Worm (Caenorhabditis elegans) whole organism, young adult: Measurements from ENCODE around the gene best-23.

Source experiments
- B0019.2 ChIP-seq: fragments of 200-800 bp; sonication (Bioruptor generic); conservative IDR thresholded peaks from 2 replicates; pipeline ENCODE4 v1.3.6; 2022; ENCODE audit warnings: missing genetic modification reagents, missing genetic modification characterization, missing compliant biosample characterization
- B0336.3 ChIP-seq: fragments of 200-800 bp; sonication (Bioruptor generic); IDR thresholded peaks from 2 replicates; pipeline ENCODE4 v1.3.6; 2022; ENCODE audit warnings: missing genetic modification characterization, missing compliant biosample characterization
- F10E7.11 ChIP-seq: sonication (generic microtip); optimal IDR thresholded peaks from 2 replicates; lab custom pipeline; 2017; ENCODE audit warnings: mild to moderate bottlenecking, missing genetic modification characterization, moderate library complexity, missing compliant biosample characterization
- F22D6.2 ChIP-seq: sonication (generic microtip); optimal IDR thresholded peaks from 2 replicates; lab custom pipeline; 2016; ENCODE audit warnings: mild to moderate bottlenecking, missing genetic modification characterization, missing compliant biosample characterization
- F23B12.7 ChIP-seq: sonication (generic microtip); optimal IDR thresholded peaks from 2 replicates; lab custom pipeline; 2017; ENCODE audit warnings: missing genetic modification characterization, mild to moderate bottlenecking, missing compliant biosample characterization, antibody characterized with exemption, moderate library complexity; ENCODE audit not compliant: insufficient read depth
- F52B5.7 ChIP-seq: sonication (generic microtip); optimal IDR thresholded peaks from 2 replicates; lab custom pipeline; 2016; ENCODE audit warnings: mild to moderate bottlenecking, missing genetic modification characterization, missing compliant biosample characterization
- F57A8.1 ChIP-seq: fragments of 200-800 bp; sonication (Bioruptor generic); optimal IDR thresholded peaks from 2 replicates; lab custom pipeline; 2018; ENCODE audit warnings: mild to moderate bottlenecking, missing genetic modification characterization, moderate library complexity, missing compliant biosample characterization
- T07F8.4 ChIP-seq: sonication (generic microtip); optimal IDR thresholded peaks from 2 replicates; lab custom pipeline; 2016; ENCODE audit warnings: mild to moderate bottlenecking, missing genetic modification characterization, moderate library complexity, missing compliant biosample characterization
- Y53G8AR.9 ChIP-seq: fragments of 200-800 bp; sonication (Bioruptor generic); conservative IDR thresholded peaks from 2 replicates; pipeline ENCODE4 v1.3.6; 2022; ENCODE audit warnings: missing genetic modification reagents, missing genetic modification characterization, missing compliant biosample characterization
- Y56A3A.18 ChIP-seq: fragments of 200-800 bp; sonication (Bioruptor generic); IDR thresholded peaks from 2 replicates; pipeline ENCODE4 v1.3.6; 2022; ENCODE audit warnings: missing genetic modification reagents, missing genetic modification characterization, missing compliant biosample characterization
- Y79H2A.3 ChIP-seq: fragments of 200-800 bp; sonication (Bioruptor generic); conservative IDR thresholded peaks from 2 replicates; pipeline ENCODE4 v1.3.6; 2022; ENCODE audit warnings: missing genetic modification reagents, missing genetic modification characterization, missing compliant biosample characterization
- Y95B8A.8 ChIP-seq: fragments of 200-800 bp; sonication (Bioruptor generic); IDR thresholded peaks from 2 replicates; pipeline ENCODE4 v1.3.6; 2022; ENCODE audit warnings: missing genetic modification reagents, missing genetic modification characterization, missing compliant biosample characterization
- aptf-3 ChIP-seq: fragments of 200-800 bp; sonication (Bioruptor generic); IDR thresholded peaks from 2 replicates; pipeline ENCODE4 v1.3.6; 2022; ENCODE audit warnings: missing genetic modification characterization, missing compliant biosample characterization
- attf-3 ChIP-seq: fragments of 200-800 bp; sonication (Bioruptor generic); conservative IDR thresholded peaks from 2 replicates; pipeline ENCODE4 v1.3.6; 2022; ENCODE audit warnings: missing genetic modification reagents, missing genetic modification characterization, missing compliant biosample characterization
- cebp-1 ChIP-seq, 2 experiments: fragments of 200-800 bp in 1 of 2; sonication (Bioruptor generic) in 1 of 2; sonication (generic microtip) in 1 of 2; IDR thresholded peaks in 1 of 2; optimal IDR thresholded peaks in 1 of 2; 2 replicates each; pipeline versions ENCODE4 v1.3.6 to Lab custom; 2017 to 2022; ENCODE audit warnings: missing compliant biosample characterization in 2 of 2, missing genetic modification characterization in 2 of 2, mild to moderate bottlenecking in 1 of 2, missing genetic modification reagents in 1 of 2, moderate library complexity in 1 of 2
- ceh-100 ChIP-seq: fragments of 200-800 bp; sonication (Bioruptor generic); IDR thresholded peaks from 2 replicates; pipeline ENCODE4 v1.3.6; 2022; ENCODE audit warnings: missing genetic modification reagents, missing genetic modification characterization, missing compliant biosample characterization
- ceh-27 ChIP-seq: fragments of 200-800 bp; sonication (Bioruptor generic); optimal IDR thresholded peaks from 2 replicates; lab custom pipeline; 2018; ENCODE audit warnings: mild to moderate bottlenecking, missing genetic modification characterization, moderate library complexity, missing compliant biosample characterization
- dpff-1 ChIP-seq: sonication (generic microtip); optimal IDR thresholded peaks from 2 replicates; lab custom pipeline; 2017; ENCODE audit warnings: mild to moderate bottlenecking, missing genetic modification characterization, missing compliant biosample characterization
- dpl-1 ChIP-seq: fragments of 150-350 bp; optimal IDR thresholded peaks from 2 replicates; lab custom pipeline; 2014; ENCODE audit warnings: missing biosample characterization, missing genetic modification reagents, missing genetic modification characterization
- efl-1 ChIP-seq: fragments of 150-350 bp; optimal IDR thresholded peaks from 2 replicates; lab custom pipeline; 2014; ENCODE audit warnings: missing biosample characterization, missing genetic modification reagents, missing genetic modification characterization
- him-1 ChIP-seq: sonication (generic microtip); optimal IDR thresholded peaks from 2 replicates; lab custom pipeline; 2016; ENCODE audit warnings: missing genotype, missing genetic modification reagents, missing genetic modification characterization, missing compliant biosample characterization
- hmg-1.2 ChIP-seq: fragments of 200-800 bp; sonication (Bioruptor generic); IDR thresholded peaks from 2 replicates; pipeline ENCODE4 v1.3.6; 2022; ENCODE audit warnings: missing genetic modification reagents, missing genetic modification characterization, missing compliant biosample characterization
- lag-1 ChIP-seq: fragments of 200-800 bp; sonication (Bioruptor generic); IDR thresholded peaks from 2 replicates; pipeline ENCODE4 v1.3.6; 2022; ENCODE audit warnings: missing genetic modification reagents, missing genetic modification characterization, missing compliant biosample characterization
- madf-3 ChIP-seq: fragments of 200-800 bp; sonication (Bioruptor generic); IDR thresholded peaks from 2 replicates; pipeline ENCODE4 v1.3.6; 2022; ENCODE audit warnings: missing genetic modification reagents, missing genetic modification characterization, missing compliant biosample characterization
- madf-6 ChIP-seq: fragments of 200-800 bp; sonication (Bioruptor generic); IDR thresholded peaks from 2 replicates; pipeline ENCODE4 v1.3.6; 2022; ENCODE audit warnings: missing genetic modification reagents, missing genetic modification characterization, missing compliant biosample characterization
- mcd-1 ChIP-seq: fragments of 200-800 bp; sonication (Bioruptor generic); IDR thresholded peaks from 2 replicates; pipeline ENCODE4 v1.3.6; 2022; ENCODE audit warnings: missing genetic modification reagents, missing genetic modification characterization, missing compliant biosample characterization
- mel-28 ChIP-seq: sonication (generic microtip); optimal IDR thresholded peaks from 2 replicates; lab custom pipeline; 2016; ENCODE audit warnings: borderline replicate concordance, mild to moderate bottlenecking, missing genetic modification characterization, missing compliant biosample characterization
- nfyb-1 ChIP-seq: fragments of 200-800 bp; sonication (Bioruptor generic); IDR thresholded peaks from 2 replicates; pipeline ENCODE4 v1.3.6; 2022; ENCODE audit warnings: missing genetic modification reagents, missing genetic modification characterization, missing compliant biosample characterization
- pbrm-1 ChIP-seq: fragments of 200-800 bp; sonication (Bioruptor generic); IDR thresholded peaks from 2 replicates; pipeline ENCODE4 v1.3.6; 2022; ENCODE audit warnings: missing genetic modification reagents, missing genetic modification characterization, missing compliant biosample characterization
- rcor-1 ChIP-seq: fragments of 200-800 bp; sonication (Bioruptor generic); IDR thresholded peaks from 2 replicates; pipeline ENCODE4 v1.3.6; 2022; ENCODE audit warnings: missing genetic modification reagents, missing genetic modification characterization, missing compliant biosample characterization
- rec-8 ChIP-seq, 2 experiments: sonication (generic microtip); optimal IDR thresholded peaks; 2 replicates each; lab custom pipeline; 2016; ENCODE audit warnings: mild to moderate bottlenecking in 2 of 2, missing genetic modification characterization in 2 of 2, missing genetic modification reagents in 2 of 2, missing genotype in 2 of 2, missing biosample characterization in 1 of 2, missing compliant biosample characterization in 1 of 2, moderate library complexity in 1 of 2
- sea-2 ChIP-seq: fragments of 200-800 bp; sonication (Bioruptor generic); IDR thresholded peaks from 2 replicates; pipeline ENCODE4 v1.3.6; 2022; ENCODE audit warnings: missing genetic modification characterization, missing compliant biosample characterization
- snpc-1.1 ChIP-seq: sonication (generic microtip); optimal IDR thresholded peaks from 2 replicates; lab custom pipeline; 2017; ENCODE audit warnings: missing genetic modification characterization, mild to moderate bottlenecking, missing compliant biosample characterization, antibody characterized with exemption, moderate library complexity, missing genotype, missing genetic modification reagents; ENCODE audit not compliant: insufficient read depth
- snpc-1.3 ChIP-seq: sonication (generic microtip); optimal IDR thresholded peaks from 2 replicates; lab custom pipeline; 2017; ENCODE audit warnings: missing genetic modification characterization, mild to moderate bottlenecking, missing compliant biosample characterization, antibody characterized with exemption, moderate library complexity, missing genotype, missing genetic modification reagents; ENCODE audit not compliant: insufficient read depth
- snpc-3.4 ChIP-seq: sonication (generic microtip); optimal IDR thresholded peaks from 2 replicates; lab custom pipeline; 2017; ENCODE audit warnings: missing genetic modification characterization, mild to moderate bottlenecking, missing compliant biosample characterization, antibody characterized with exemption, moderate library complexity, missing genotype, missing genetic modification reagents
- somi-1 ChIP-seq: fragments of 200-800 bp; sonication (Bioruptor generic); optimal IDR thresholded peaks from 2 replicates; lab custom pipeline; 2018; ENCODE audit warnings: mild to moderate bottlenecking, missing genetic modification characterization, missing compliant biosample characterization
- sptf-2 ChIP-seq: fragments of 200-800 bp; sonication (Bioruptor generic); optimal IDR thresholded peaks from 2 replicates; lab custom pipeline; 2018; ENCODE audit warnings: mild to moderate bottlenecking, missing genetic modification characterization, missing compliant biosample characterization
- tbx-9 ChIP-seq: sonication (generic microtip); optimal IDR thresholded peaks from 2 replicates; lab custom pipeline; 2016; ENCODE audit warnings: borderline replicate concordance, missing genetic modification characterization, inconsistent platforms, missing compliant biosample characterization
- unc-130 ChIP-seq: sonication (generic microtip); optimal IDR thresholded peaks from 2 replicates; lab custom pipeline; 2016; ENCODE audit warnings: missing genetic modification reagents, missing genetic modification characterization, missing compliant biosample characterization
- zfh-2 ChIP-seq: fragments of 200-800 bp; sonication (Bioruptor generic); conservative IDR thresholded peaks from 2 replicates; pipeline ENCODE4 v1.3.6; 2022; ENCODE audit warnings: missing genetic modification reagents, missing genetic modification characterization, missing compliant biosample characterization

Gene best-23

ce11 chrII:7860221-7860928 lies 47.0 kb downstream of the best-23 start, which contains the start of gene lin-5 (continued):
- TF ChIP-seq dpl-1 (GFP tag; lab: Kevin White, UChicago) (peak; percentile 80), somi-1 (GFP tag; lab: Kevin White, UChicago) (no peak), F23B12.7 (tag; lab: Kevin White, UChicago) (no peak), tbx-9 (tag; lab: Kevin White, UChicago) (no peak), F57A8.1 (GFP tag; lab: Kevin White, UChicago) (no peak), rcor-1 (peak; percentile 74), cebp-1 (GFP tag; IDR thresholded peaks at IDR 0.05; lab: Robert Waterston, UW) (no peak), cebp-1 (tag; optimal IDR thresholded peaks at IDR 0.05; lab: Kevin White, UChicago) (peak; percentile 13), zfh-2 (no peak), attf-3 (GFP tag; lab: Robert Waterston, UW) (peak; percentile 70), B0336.3 (GFP tag; lab: Robert Waterston, UW) (peak; percentile 71; the same call in 1 of the 2 replicates), F10E7.11 (tag; lab: Kevin White, UChicago) (no peak), nfyb-1 (0 out of 2 replicates have a peak, but pooled peaks have one; percentile 33), madf-6 (peak; percentile 99), sea-2 (no peak), hmg-1.2 (peak; percentile 67), him-1 (no peak), unc-130 (peak; percentile 82), rec-8 (tag; optimal IDR thresholded peaks at IDR 0.05; lab: Kevin White, UChicago) (no peak), Y56A3A.18 (GFP tag; lab: Robert Waterston, UW) (no peak), Y79H2A.3 (GFP tag; lab: Robert Waterston, UW) (peak; percentile 77; the same call in 1 of the 2 replicates), snpc-1.3 (tag; lab: Kevin White, UChicago) (peak; percentile 62), Y53G8AR.9 (GFP tag; lab: Robert Waterston, UW) (peak; percentile 73; the same call in 1 of the 2 replicates), B0019.2 (GFP tag; lab: Robert Waterston, UW) (peak; percentile 41; the same call in 1 of the 2 replicates), Y95B8A.8 (GFP tag; lab: Robert Waterston, UW) (peak; percentile 69; the same call in 1 of the 2 replicates), efl-1 (GFP tag; lab: Kevin White, UChicago) (peak; percentile 96), mcd-1 (GFP tag; lab: Robert Waterston, UW) (peak; percentile 36; the same call in 1 of the 2 replicates), ceh-100 (GFP tag; lab: Robert Waterston, UW) (no peak), T07F8.4 (tag; lab: Kevin White, UChicago) (no peak), ceh-27 (GFP tag; lab: Kevin White, UChicago) (peak; percentile 23), madf-3 (GFP tag; lab: Robert Waterston, UW) (0 out of 2 replicates have a peak, but pooled peaks have one; percentile 48)

- TF ChIP-seq F52B5.7 (tag; lab: Kevin White, UChicago) (no peak), F23B12.7 (tag; lab: Kevin White, UChicago) (no peak), aptf-3 (no peak), mel-28 (tag; lab: Kevin White, UChicago) (no peak), F22D6.2 (tag; lab: Kevin White, UChicago) (no peak), sptf-2 (GFP tag; lab: Kevin White, UChicago) (no peak), snpc-3.4 (tag; lab: Kevin White, UChicago) (no peak), dpff-1 (tag; lab: Kevin White, UChicago) (no peak), lag-1 (GFP tag; lab: Robert Waterston, UW) (no peak), sea-2 (no peak), pbrm-1 (no peak), snpc-1.1 (no peak)
Measured at ce11 chrII:7858101-7858500, 49.3 kb downstream of the best-23 start, which contains the start of gene sds-22. Gene sds-22 (plus strand): TSS chrII:7858401.
